Fruit fly (Drosophila melanogaster) whole organism, embryonic: Measurements from ENCODE around the gene Send2.

Experiments used
- CG11085 ChIP-seq: fragments of 200-800 bp; sonication (Bioruptor generic); IDR thresholded peaks from 2 replicates; pipeline ENCODE4 v1.3.6; 2022; ENCODE audit warnings: missing biosample characterization, missing genetic modification characterization
- CG12236 ChIP-seq: fragments of 200-800 bp; sonication (Bioruptor generic); optimal IDR thresholded peaks from 2 replicates; lab custom pipeline; 2016; ENCODE audit warnings: missing biosample characterization, missing genetic modification characterization
- CG14441 ChIP-seq: fragments of 200-800 bp; sonication (Bioruptor generic); IDR thresholded peaks from 2 replicates; pipeline ENCODE4 v1.3.6; 2022; ENCODE audit warnings: missing biosample characterization, missing genetic modification characterization
- CG15696 ChIP-seq: fragments of 200-800 bp; sonication (Bioruptor generic); optimal IDR thresholded peaks from 2 replicates; lab custom pipeline; 2019; ENCODE audit warnings: missing biosample characterization, mild to moderate bottlenecking, missing genetic modification characterization, moderate library complexity
- CG17186 ChIP-seq: fragments of 200-800 bp; sonication (Bioruptor generic); optimal IDR thresholded peaks from 3 replicates; lab custom pipeline; 2017; ENCODE audit warnings: missing biosample characterization, missing genetic modification reagents, missing genetic modification characterization
- CG17802 ChIP-seq: fragments of 200-800 bp; sonication (Bioruptor generic); optimal IDR thresholded peaks from 2 replicates; lab custom pipeline; 2018; ENCODE audit warnings: missing biosample characterization, mild to moderate bottlenecking, missing genetic modification characterization, moderate library complexity
- CG1832 ChIP-seq: fragments of 200-800 bp; sonication (Bioruptor generic); optimal IDR thresholded peaks from 2 replicates; lab custom pipeline; 2017; ENCODE audit warnings: missing biosample characterization, mild to moderate bottlenecking, missing genetic modification characterization, inconsistent platforms
- CG18599 ChIP-seq: fragments of 200-800 bp; sonication (Bioruptor generic); optimal IDR thresholded peaks from 3 replicates; lab custom pipeline; 2017; ENCODE audit warnings: missing biosample characterization, missing genetic modification characterization, mild to moderate bottlenecking, moderate library complexity, missing genetic modification reagents
- CG2678 ChIP-seq: fragments of 200-800 bp; sonication (Bioruptor generic); optimal IDR thresholded peaks from 3 replicates; lab custom pipeline; 2019; ENCODE audit warnings: missing biosample characterization, mild to moderate bottlenecking, missing genetic modification characterization, moderate library complexity
- CG2712 ChIP-seq: fragments of 200-800 bp; optimal IDR thresholded peaks from 3 replicates; lab custom pipeline; 2019; ENCODE audit warnings: missing biosample characterization, mild to moderate bottlenecking, missing genetic modification characterization, moderate library complexity
- CG2889 ChIP-seq: fragments of 200-800 bp; sonication (Bioruptor generic); IDR thresholded peaks from 3 replicates; pipeline ENCODE4 v1.3.6; 2022; ENCODE audit warnings: missing biosample characterization, missing genetic modification characterization
- CG30020 ChIP-seq: fragments of 200-800 bp; optimal IDR thresholded peaks from 2 replicates; lab custom pipeline; 2019; ENCODE audit warnings: missing biosample characterization, mild to moderate bottlenecking, missing genetic modification characterization, moderate library complexity
- CG31224 ChIP-seq: fragments of 200-800 bp; sonication (Bioruptor generic); IDR thresholded peaks from 2 replicates; pipeline ENCODE4 v1.3.6; 2022; ENCODE audit warnings: missing biosample characterization, missing genetic modification characterization
- CG33557 ChIP-seq: fragments of 200-800 bp; sonication (Bioruptor generic); optimal IDR thresholded peaks from 2 replicates; lab custom pipeline; 2019; ENCODE audit warnings: missing biosample characterization, mild to moderate bottlenecking, missing genetic modification characterization, moderate library complexity
- CG34376 ChIP-seq: fragments of 200-800 bp; sonication (Bioruptor generic); optimal IDR thresholded peaks from 2 replicates; lab custom pipeline; 2018; ENCODE audit warnings: missing biosample characterization, mild to moderate bottlenecking, missing genetic modification characterization
- CG4730 ChIP-seq: fragments of 200-800 bp; sonication (Bioruptor generic); IDR thresholded peaks from 2 replicates; pipeline ENCODE4 v1.3.6; 2022; ENCODE audit warnings: missing biosample characterization, missing genetic modification characterization
- CG6175 ChIP-seq: fragments of 200-800 bp; sonication (Bioruptor generic); IDR thresholded peaks from 3 replicates; pipeline ENCODE4 v1.3.6; 2022; ENCODE audit warnings: missing biosample characterization, missing genetic modification characterization
- CG7839 ChIP-seq: fragments of 200-800 bp; sonication (Bioruptor generic); optimal IDR thresholded peaks from 3 replicates; lab custom pipeline; 2018; ENCODE audit warnings: missing biosample characterization, mild to moderate bottlenecking, missing genetic modification characterization, moderate library complexity
- CG9437 ChIP-seq: fragments of 200-800 bp; sonication (Bioruptor generic); optimal IDR thresholded peaks from 2 replicates; lab custom pipeline; 2018; ENCODE audit warnings: missing biosample characterization, mild to moderate bottlenecking, missing genetic modification characterization
- CG9727 ChIP-seq: fragments of 200-800 bp; sonication (Bioruptor generic); optimal IDR thresholded peaks from 3 replicates; lab custom pipeline; 2017; ENCODE audit warnings: missing biosample characterization, mild to moderate bottlenecking, missing genetic modification characterization
- CHES-1-like ChIP-seq: fragments of 200-800 bp; sonication (Bioruptor generic); optimal IDR thresholded peaks from 2 replicates; lab custom pipeline; 2016; ENCODE audit warnings: missing biosample characterization, missing genetic modification characterization
- Camta ChIP-seq: fragments of 200-800 bp; sonication (Bioruptor generic); optimal IDR thresholded peaks from 2 replicates; lab custom pipeline; 2016; ENCODE audit warnings: missing biosample characterization, missing genetic modification characterization
- Doc2 ChIP-seq: fragments of 200-800 bp; sonication (Bioruptor generic); IDR thresholded peaks from 2 replicates; pipeline ENCODE4 v1.3.6; 2022; ENCODE audit warnings: missing biosample characterization, missing genetic modification characterization
- Lhr ChIP-seq: fragments of 200-800 bp; sonication (Bioruptor generic); optimal IDR thresholded peaks from 3 replicates; lab custom pipeline; 2017; ENCODE audit warnings: mild to moderate bottlenecking, missing biosample characterization, missing genetic modification reagents, missing genetic modification characterization
- MESR4 ChIP-seq: fragments of 200-800 bp; sonication (Bioruptor generic); optimal IDR thresholded peaks from 2 replicates; lab custom pipeline; 2018; ENCODE audit warnings: missing biosample characterization, mild to moderate bottlenecking, missing genetic modification characterization, moderate library complexity
- Med ChIP-seq: fragments of 200-800 bp; sonication (Bioruptor generic); peaks from one replicate; lab custom pipeline; 2016; ENCODE audit warnings: missing biosample characterization, missing genetic modification characterization, mild to moderate bottlenecking, inconsistent platforms, moderate library complexity
- Mrtf ChIP-seq: fragments of 200-800 bp; sonication (Bioruptor generic); IDR thresholded peaks from 3 replicates; pipeline ENCODE4 v1.3.6; 2022; ENCODE audit warnings: missing biosample characterization, missing genetic modification characterization
- Optix ChIP-seq: fragments of 200-800 bp; sonication (Bioruptor generic); IDR thresholded peaks from 3 replicates; pipeline ENCODE4 v1.3.6; 2022; ENCODE audit warnings: missing biosample characterization, missing genetic modification characterization
- Six4 ChIP-seq: fragments of 200-800 bp; sonication (Bioruptor generic); optimal IDR thresholded peaks from 2 replicates; lab custom pipeline; 2016; ENCODE audit warnings: missing biosample characterization, missing genetic modification characterization
- Sry-β ChIP-seq: fragments of 200-800 bp; sonication (Bioruptor generic); optimal IDR thresholded peaks from 2 replicates; lab custom pipeline; 2018; ENCODE audit warnings: missing biosample characterization, mild to moderate bottlenecking, missing genetic modification characterization, moderate library complexity
- Trl ChIP-seq, 3 experiments: fragments of >200 bp in 2 of 3; fragments of 200-800 bp in 1 of 3; sonication (Bioruptor generic) in 1 of 3; optimal IDR thresholded peaks; 2 replicates in 1 of 3; 3 replicates in 2 of 3; lab custom pipeline; 2016 to 2017; ENCODE audit warnings: missing biosample characterization in 1 of 3, missing genetic modification characterization in 1 of 3
- abd-A ChIP-seq: fragments of 200-800 bp; sonication (Bioruptor generic); optimal IDR thresholded peaks from 3 replicates; lab custom pipeline; 2019; ENCODE audit warnings: missing biosample characterization, mild to moderate bottlenecking, missing genetic modification characterization, moderate library complexity
- bowl ChIP-seq: fragments of 200-800 bp; sonication (Bioruptor generic); IDR thresholded peaks from 2 replicates; pipeline ENCODE4 v1.3.6; 2022; ENCODE audit warnings: missing biosample characterization, missing genetic modification characterization
- cato ChIP-seq: fragments of 200-800 bp; sonication (Bioruptor generic); optimal IDR thresholded peaks from 2 replicates; lab custom pipeline; 2016; ENCODE audit warnings: missing biosample characterization, missing genetic modification characterization, borderline replicate concordance
- chif ChIP-seq, 2 experiments: fragments of 200-800 bp; sonication (Bioruptor generic); optimal IDR thresholded peaks; 3 replicates each; lab custom pipeline; 2016; ENCODE audit warnings: missing biosample characterization in 2 of 2, missing genetic modification characterization in 2 of 2
- chm ChIP-seq: fragments of 200-800 bp; sonication (Bioruptor generic); IDR thresholded peaks from 2 replicates; pipeline ENCODE4 v1.3.6; 2022; ENCODE audit warnings: missing biosample characterization, missing genetic modification characterization
- disco-r ChIP-seq: fragments of 200-800 bp; sonication (Bioruptor generic); optimal IDR thresholded peaks from 2 replicates; lab custom pipeline; 2016; ENCODE audit warnings: missing biosample characterization, missing genetic modification characterization
- dysf ChIP-seq: fragments of 200-800 bp; sonication (Bioruptor generic); IDR thresholded peaks from 3 replicates; pipeline ENCODE4 v1.3.6; 2022; ENCODE audit warnings: missing biosample characterization, missing genetic modification characterization
- fd3F ChIP-seq: fragments of 200-800 bp; sonication (Bioruptor generic); optimal IDR thresholded peaks from 2 replicates; lab custom pipeline; 2018; ENCODE audit warnings: missing biosample characterization, mild to moderate bottlenecking, missing genetic modification characterization, moderate library complexity
- fd96Cb ChIP-seq: fragments of 200-800 bp; sonication (Bioruptor generic); optimal IDR thresholded peaks from 2 replicates; lab custom pipeline; 2018; ENCODE audit warnings: missing biosample characterization, mild to moderate bottlenecking, missing genetic modification characterization, moderate library complexity
- gcm2 ChIP-seq: fragments of 200-800 bp; sonication (Bioruptor generic); optimal IDR thresholded peaks from 2 replicates; lab custom pipeline; 2016; ENCODE audit warnings: missing biosample characterization, missing genetic modification characterization
- mirr ChIP-seq: fragments of 200-800 bp; sonication (Bioruptor generic); optimal IDR thresholded peaks from 3 replicates; lab custom pipeline; 2018; ENCODE audit warnings: missing biosample characterization, mild to moderate bottlenecking, missing genetic modification characterization
- nerfin-2 ChIP-seq: fragments of 200-800 bp; sonication (Bioruptor generic); IDR thresholded peaks from 2 replicates; pipeline ENCODE4 v1.3.6; 2022; ENCODE audit warnings: missing biosample characterization, missing genetic modification characterization; ENCODE audit not compliant: partially characterized antibody
- pzg ChIP-seq: fragments of 200-800 bp; sonication (Bioruptor generic); optimal IDR thresholded peaks from 3 replicates; lab custom pipeline; 2018; ENCODE audit warnings: missing biosample characterization, mild to moderate bottlenecking, missing genetic modification characterization, moderate library complexity
- run ChIP-seq: fragments of 200-800 bp; sonication (Bioruptor generic); optimal IDR thresholded peaks from 3 replicates; lab custom pipeline; 2018; ENCODE audit warnings: missing biosample characterization, mild to moderate bottlenecking, missing genetic modification characterization
- sens ChIP-seq: fragments of 200-800 bp; sonication (Bioruptor generic); peaks from one replicate; lab custom pipeline; 2016; ENCODE audit warnings: missing biosample characterization, missing genetic modification characterization
- seq ChIP-seq: fragments of 200-800 bp; sonication (Bioruptor generic); IDR thresholded peaks from 2 replicates; pipeline ENCODE4 v1.3.6; 2022; ENCODE audit warnings: missing biosample characterization, missing genetic modification characterization
- sim ChIP-seq: fragments of 200-800 bp; sonication (Bioruptor generic); IDR thresholded peaks from 2 replicates; pipeline ENCODE4 v1.3.6; 2022; ENCODE audit warnings: missing biosample characterization, missing genetic modification characterization
- sqz ChIP-seq: fragments of 200-800 bp; sonication (Bioruptor generic); optimal IDR thresholded peaks from 3 replicates; lab custom pipeline; 2018; ENCODE audit warnings: missing biosample characterization, mild to moderate bottlenecking, missing genetic modification characterization
- sug ChIP-seq: fragments of 200-800 bp; optimal IDR thresholded peaks from 2 replicates; lab custom pipeline; 2019; ENCODE audit warnings: missing biosample characterization, mild to moderate bottlenecking, missing genetic modification characterization, moderate library complexity

Send2 gene

dm6 chr2L:14356793-14357372, 10.4 kb upstream of the Send2 start (continued):
- no peak for TF ChIP-seq pzg
- 0 out of 2 replicates have a peak, but pooled peaks have one; percentile 29 for TF ChIP-seq seq
- TF ChIP-seq disco-r: no peak
- peak; percentile 60 for TF ChIP-seq sqz (GFP tag; lab: Kevin White, UChicago)
- TF ChIP-seq CHES-1-like (GFP tag; lab: Kevin White, UChicago): no peak
- no peak for TF ChIP-seq fd3F

dm6 chr2L:14356279-14356678, 9.8 kb upstream of the Send2 start:
- TF ChIP-seq CG2678 (tag; lab: Kevin White, UChicago) (no peak), Trl (optimal IDR thresholded peaks at IDR 0.05; lab: Kevin White, UChicago) (no peak), Trl (GFP tag; optimal IDR thresholded peaks at IDR 0.05; lab: Kevin White, UChicago) (no peak), Doc2 (no peak), CG12236 (GFP tag; lab: Kevin White, UChicago) (no peak), run (no peak), MESR4 (no peak), CG11085 (GFP tag; lab: Robert Waterston, UW) (no peak), CG4730 (no peak), CG9727 (GFP tag; lab: Kevin White, UChicago) (no peak), gcm2 (GFP tag; lab: Kevin White, UChicago) (no peak), dysf (GFP tag; lab: Robert Waterston, UW) (no peak), CG30020 (tag; lab: Kevin White, UChicago) (no peak), Camta (GFP tag; lab: Kevin White, UChicago) (no peak), CG6175 (GFP tag; lab: Robert Waterston, UW) (no peak), sim (no peak), CG33557 (no peak), CG34376 (GFP tag; lab: Kevin White, UChicago) (peak; percentile 15), CG17186 (no peak), Optix (GFP tag; lab: Robert Waterston, UW) (no peak), bowl (GFP tag; lab: Robert Waterston, UW) (no peak), CG2712 (tag; lab: Kevin White, UChicago) (no peak), CG9437 (GFP tag; lab: Kevin White, UChicago) (no peak), cato (no peak), mirr (GFP tag; lab: Kevin White, UChicago) (peak; percentile 65), CG2889 (GFP tag; lab: Robert Waterston, UW) (no peak), Med (GFP tag; lab: Kevin White, UChicago) (peak; percentile 30), Sry-β (no peak), chif (GFP tag; optimal IDR thresholded peaks at IDR 0.05; lab: Kevin White, UChicago) (no peak), nerfin-2 (GFP tag; lab: Robert Waterston, UW) (no peak), CG7839 (tag; lab: Kevin White, UChicago) (no peak), CG15696 (tag; lab: Kevin White, UChicago) (no peak), fd96Cb (no peak), sug (tag; lab: Kevin White, UChicago) (peak; percentile 32), CG18599 (GFP tag; lab: Kevin White, UChicago) (no peak), CG1832 (GFP tag; lab: Kevin White, UChicago) (no peak), sens (GFP tag; lab: Kevin White, UChicago) (peak; percentile 21), Lhr (GFP tag; lab: Kevin White, UChicago) (no peak), CG31224 (no peak), abd-A (tag; lab: Kevin White, UChicago) (no peak), CG17802 (tag; lab: Kevin White, UChicago) (no peak), chm (GFP tag; lab: Robert Waterston, UW) (no peak), Mrtf (no peak), CG14441 (GFP tag; lab: Robert Waterston, UW) (no peak), Six4 (no peak)
